Worm (Caenorhabditis elegans) whole organism, mixed stage, embryonic: ENCODE results near the gene Y5F2A.4.

Experiments used
- M03D4.4 ChIP-seq: sonication (generic microtip); optimal IDR thresholded peaks from 2 replicates; lab custom pipeline; 2017; ENCODE audit warnings: mild to moderate bottlenecking, missing genetic modification characterization, missing compliant biosample characterization
- bed-3 ChIP-seq: fragments of 200-800 bp; sonication (Bioruptor generic); optimal IDR thresholded peaks from 3 replicates; lab custom pipeline; 2018; ENCODE audit warnings: mild to moderate bottlenecking, missing genetic modification characterization, moderate library complexity, missing compliant biosample characterization
- blmp-1 ChIP-seq: fragments of 150-350 bp; optimal IDR thresholded peaks from 2 replicates; lab custom pipeline; 2014; ENCODE audit warnings: missing biosample characterization, missing genetic modification characterization
- ceh-43 ChIP-seq: fragments of 200-800 bp; sonication (Bioruptor generic); optimal IDR thresholded peaks from 2 replicates; lab custom pipeline; 2018; ENCODE audit warnings: mild to moderate bottlenecking, missing genetic modification characterization, moderate library complexity, missing compliant biosample characterization
- ceh-83 ChIP-seq: fragments of 200-800 bp; sonication (Bioruptor generic); optimal IDR thresholded peaks from 2 replicates; lab custom pipeline; 2018; ENCODE audit warnings: mild to moderate bottlenecking, missing genetic modification characterization, missing compliant biosample characterization
- ces-1 ChIP-seq: fragments of 150-350 bp; optimal IDR thresholded peaks from 2 replicates; lab custom pipeline; 2014; ENCODE audit warnings: missing biosample characterization, missing genetic modification reagents, missing genetic modification characterization
- cnd-1 ChIP-seq: fragments of 200-800 bp; sonication (Bioruptor generic); optimal IDR thresholded peaks from 2 replicates; lab custom pipeline; 2018; ENCODE audit warnings: mild to moderate bottlenecking, missing genetic modification characterization, missing compliant biosample characterization
- drap-1 ChIP-seq: fragments of 200-800 bp; sonication (Bioruptor generic); optimal IDR thresholded peaks from 3 replicates; lab custom pipeline; 2018; ENCODE audit warnings: mild to moderate bottlenecking, missing genetic modification characterization, missing compliant biosample characterization
- elt-1 ChIP-seq: sonication (generic microtip); optimal IDR thresholded peaks from 2 replicates; lab custom pipeline; 2017; ENCODE audit warnings: missing genetic modification characterization, mild to moderate bottlenecking, missing compliant biosample characterization, antibody characterized with exemption, moderate library complexity, borderline replicate concordance; ENCODE audit not compliant: insufficient read depth
- elt-3 ChIP-seq: fragments of 150-350 bp; optimal IDR thresholded peaks from 2 replicates; lab custom pipeline; 2014; ENCODE audit warnings: missing biosample characterization, missing genetic modification characterization
- flh-1 ChIP-seq: fragments of 200-800 bp; sonication (Bioruptor generic); optimal IDR thresholded peaks from 2 replicates; lab custom pipeline; 2018; ENCODE audit warnings: mild to moderate bottlenecking, missing genetic modification characterization, moderate library complexity, missing compliant biosample characterization
- ham-2 ChIP-seq: fragments of 200-800 bp; sonication (Bioruptor generic); optimal IDR thresholded peaks from 2 replicates; lab custom pipeline; 2018; ENCODE audit warnings: mild to moderate bottlenecking, missing genetic modification characterization, missing compliant biosample characterization
- hlh-1 ChIP-seq: fragments of 150-350 bp; optimal IDR thresholded peaks from 2 replicates; lab custom pipeline; 2014; ENCODE audit warnings: missing biosample characterization, missing genetic modification reagents, missing genetic modification characterization
- lin-13 ChIP-seq: fragments of 150-350 bp; optimal IDR thresholded peaks from 2 replicates; lab custom pipeline; 2014; ENCODE audit warnings: missing biosample characterization, missing genetic modification characterization
- lin-32 ChIP-seq: fragments of 200-800 bp; sonication (Bioruptor generic); optimal IDR thresholded peaks from 2 replicates; lab custom pipeline; 2018; ENCODE audit warnings: mild to moderate bottlenecking, missing genetic modification characterization, missing compliant biosample characterization
- mab-5 ChIP-seq: fragments of 150-350 bp; optimal IDR thresholded peaks from 2 replicates; lab custom pipeline; 2014; ENCODE audit warnings: missing biosample characterization, missing genetic modification characterization
- mep-1 ChIP-seq: fragments of 150-350 bp; optimal IDR thresholded peaks from 2 replicates; lab custom pipeline; 2017; ENCODE audit warnings: missing biosample characterization, missing genetic modification reagents, missing genetic modification characterization, inconsistent platforms
- mls-2 ChIP-seq: sonication (generic microtip); optimal IDR thresholded peaks from 2 replicates; lab custom pipeline; 2016; ENCODE audit warnings: mild to moderate bottlenecking, missing genetic modification characterization, moderate library complexity, missing compliant biosample characterization
- nhr-12 ChIP-seq: fragments of 150-350 bp; optimal IDR thresholded peaks from 2 replicates; lab custom pipeline; 2014; ENCODE audit warnings: missing biosample characterization, missing genetic modification characterization
- nhr-237 ChIP-seq: fragments of 150-350 bp; optimal IDR thresholded peaks from 2 replicates; lab custom pipeline; 2014; ENCODE audit warnings: missing biosample characterization, missing genetic modification characterization
- nhr-28 ChIP-seq: fragments of 150-350 bp; optimal IDR thresholded peaks from 2 replicates; lab custom pipeline; 2014; ENCODE audit warnings: missing biosample characterization, missing genetic modification characterization
- nhr-76 ChIP-seq: sonication (generic microtip); optimal IDR thresholded peaks from 2 replicates; lab custom pipeline; 2017; ENCODE audit warnings: missing biosample characterization, missing genetic modification characterization
- sem-2 ChIP-seq: fragments of 200-800 bp; sonication (Bioruptor generic); optimal IDR thresholded peaks from 2 replicates; lab custom pipeline; 2018; ENCODE audit warnings: mild to moderate bottlenecking, missing genetic modification characterization, missing compliant biosample characterization
- snpc-4 ChIP-seq: fragments of 150-350 bp; optimal IDR thresholded peaks from 2 replicates; lab custom pipeline; 2014; ENCODE audit warnings: missing biosample characterization, missing genetic modification characterization
- tbx-8 ChIP-seq: fragments of 200-800 bp; sonication (Bioruptor generic); optimal IDR thresholded peaks from 2 replicates; lab custom pipeline; 2018; ENCODE audit warnings: mild to moderate bottlenecking, missing genetic modification characterization, moderate library complexity, missing compliant biosample characterization
- unc-120 ChIP-seq: sonication (generic microtip); optimal IDR thresholded peaks from 2 replicates; lab custom pipeline; 2017; ENCODE audit warnings: missing genetic modification characterization, missing compliant biosample characterization; ENCODE audit not compliant: poor library complexity, severe bottlenecking
- unc-62 ChIP-seq: fragments of 150-350 bp; optimal IDR thresholded peaks from 2 replicates; lab custom pipeline; 2014; ENCODE audit warnings: missing biosample characterization, missing genetic modification reagents, missing genetic modification characterization
- ztf-11 ChIP-seq: fragments of 150-350 bp; optimal IDR thresholded peaks from 2 replicates; lab custom pipeline; 2014; ENCODE audit warnings: missing biosample characterization, missing genetic modification characterization

The Y5F2A.4 gene

DNA sequence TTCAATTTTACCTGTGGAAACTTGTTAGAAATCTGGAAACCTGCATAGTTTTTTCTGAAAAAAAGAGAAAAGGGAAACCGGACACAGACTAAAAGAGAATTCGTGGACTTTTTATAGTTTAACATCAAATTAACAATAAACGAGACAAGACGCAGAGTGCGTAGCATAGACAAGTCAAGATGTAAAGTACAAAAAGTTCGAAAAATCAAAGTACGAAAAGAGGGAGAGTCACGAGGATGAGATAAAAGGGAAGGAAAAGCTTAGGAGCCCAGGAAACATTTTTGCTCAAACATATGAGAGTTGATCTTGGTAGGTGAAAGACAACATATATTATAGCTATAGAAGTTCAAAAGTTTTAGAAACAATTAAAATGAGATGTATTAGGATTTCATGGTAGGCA is 19.4 kb upstream of the Y5F2A.4 start, which contains the start of gene M7.12:
M7.12 (minus strand) TSS at position 188 of the 400 bp plus-strand sequence.
- TF ChIP-seq snpc-4 (tag; lab: Kevin White, UChicago) (no peak), ces-1 (GFP tag; lab: Kevin White, UChicago) (no peak), drap-1 (GFP tag; lab: Kevin White, UChicago) (no peak), unc-120 (tag; lab: Kevin White, UChicago) (no peak), nhr-28 (tag; lab: Kevin White, UChicago) (no peak), bed-3 (GFP tag; lab: Kevin White, UChicago) (no peak), blmp-1 (tag; lab: Kevin White, UChicago) (no peak)

DNA sequence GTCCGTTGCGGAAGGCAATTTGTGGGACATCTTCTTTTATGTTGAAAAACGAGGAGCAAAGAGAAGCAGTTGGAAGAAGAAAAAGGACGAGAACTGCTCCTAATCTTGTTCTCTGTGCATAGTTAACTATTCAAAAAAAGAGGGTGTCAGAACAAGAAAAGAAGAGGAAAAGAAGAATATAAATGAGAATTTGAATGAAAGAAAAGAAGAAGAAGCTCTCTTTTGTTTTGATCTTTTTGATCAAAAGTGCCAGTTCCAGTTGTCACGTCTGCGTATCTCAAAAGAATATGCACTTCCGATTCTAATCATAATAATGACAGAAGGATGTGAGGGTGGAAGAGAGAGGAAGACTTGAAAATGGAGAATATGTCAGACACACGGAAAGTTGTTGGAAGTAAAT is 16.6 kb upstream of the Y5F2A.4 start, which contains the start of gene M7.8:
M7.8 (minus strand) TSS at position 112 of the 400 bp plus-strand sequence.
- peak; percentile 53 for TF ChIP-seq ces-1 (GFP tag; lab: Kevin White, UChicago)
- no peak for TF ChIP-seq elt-3 (tag; lab: Kevin White, UChicago)
- no peak for TF ChIP-seq lin-32
- peak; percentile 32 for TF ChIP-seq unc-62 (GFP tag; lab: Kevin White, UChicago)
- TF ChIP-seq, all 35 proteins: peak for 2

DNA sequence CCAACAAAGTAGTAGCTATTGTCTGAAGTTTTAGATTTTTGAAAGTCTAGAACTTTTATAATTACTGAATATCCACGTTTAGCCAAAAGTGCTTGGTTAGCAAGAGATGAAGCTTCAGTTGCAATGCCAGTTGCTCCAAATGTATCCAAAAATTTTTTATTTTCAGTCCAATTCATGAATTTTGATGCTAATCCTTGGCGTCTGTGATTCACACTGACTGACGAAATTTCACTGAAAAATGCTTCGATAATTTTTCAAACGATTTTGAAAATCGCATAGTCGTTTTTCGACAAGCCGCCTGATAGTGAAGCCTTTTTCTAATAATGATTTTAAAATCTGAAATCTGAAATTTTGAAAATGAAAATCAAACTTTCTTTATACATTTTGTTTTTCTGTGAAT is 15.7 kb upstream of the Y5F2A.4 start:
- TF ChIP-seq nhr-12 (tag; lab: Kevin White, UChicago): no peak
- no peak for TF ChIP-seq blmp-1 (tag; lab: Kevin White, UChicago)
- TF ChIP-seq ham-2 (GFP tag; lab: Kevin White, UChicago): no peak
- TF ChIP-seq ztf-11: no peak
- TF ChIP-seq elt-3 (tag; lab: Kevin White, UChicago): no peak
- no peak for TF ChIP-seq bed-3 (GFP tag; lab: Kevin White, UChicago)
- TF ChIP-seq unc-62 (GFP tag; lab: Kevin White, UChicago): no peak
- no peak for TF ChIP-seq nhr-237 (tag; lab: Kevin White, UChicago)
- TF ChIP-seq M03D4.4 (tag; lab: Kevin White, UChicago): no peak
- no peak for TF ChIP-seq mab-5
- no peak for TF ChIP-seq mep-1
- TF ChIP-seq elt-1 (tag; lab: Kevin White, UChicago): no peak
- TF ChIP-seq snpc-4 (tag; lab: Kevin White, UChicago): no peak
- no peak for TF ChIP-seq mls-2 (tag; lab: Kevin White, UChicago)

DNA sequence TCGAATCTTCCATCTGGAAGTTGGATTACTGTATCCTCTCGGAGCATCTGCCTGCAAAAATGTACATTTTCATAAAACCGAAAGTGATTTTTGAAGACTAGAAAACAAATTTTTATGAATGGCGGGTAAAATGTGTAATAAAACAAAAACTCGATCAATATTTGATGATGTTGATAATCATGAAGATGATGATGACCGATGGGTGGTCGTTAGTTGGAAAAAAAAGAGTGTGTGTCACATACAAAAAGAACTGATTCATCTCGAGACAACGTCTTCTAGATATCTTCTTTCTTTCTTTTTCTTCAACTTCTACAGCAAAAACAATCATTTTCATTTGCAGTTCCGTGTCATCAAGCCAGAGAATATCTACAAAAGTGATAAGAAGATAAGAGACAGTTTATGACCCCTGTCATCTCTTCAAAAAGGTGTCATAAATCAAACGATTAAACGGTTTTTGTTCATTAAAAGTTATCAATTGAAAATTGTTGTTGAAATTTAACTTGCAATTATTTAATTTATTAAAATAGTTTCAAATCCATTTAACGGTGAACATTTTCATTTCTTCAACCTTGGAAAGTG is 14.2 kb upstream of the Y5F2A.4 start, which contains the start of gene bcc-1:
bcc-1 (minus strand) TSS at position 51 of the 579 bp plus-strand sequence.
- TF ChIP-seq ceh-83 (GFP tag; lab: Kevin White, UChicago) (no peak), ceh-43 (no peak), nhr-28 (tag; lab: Kevin White, UChicago) (no peak), unc-120 (tag; lab: Kevin White, UChicago) (no peak), sem-2 (no peak), hlh-1 (no peak), cnd-1 (tag; lab: Kevin White, UChicago) (no peak), nhr-76 (tag; lab: Kevin White, UChicago) (no peak)
- TF ChIP-seq, all 35 proteins: peak for 0

DNA sequence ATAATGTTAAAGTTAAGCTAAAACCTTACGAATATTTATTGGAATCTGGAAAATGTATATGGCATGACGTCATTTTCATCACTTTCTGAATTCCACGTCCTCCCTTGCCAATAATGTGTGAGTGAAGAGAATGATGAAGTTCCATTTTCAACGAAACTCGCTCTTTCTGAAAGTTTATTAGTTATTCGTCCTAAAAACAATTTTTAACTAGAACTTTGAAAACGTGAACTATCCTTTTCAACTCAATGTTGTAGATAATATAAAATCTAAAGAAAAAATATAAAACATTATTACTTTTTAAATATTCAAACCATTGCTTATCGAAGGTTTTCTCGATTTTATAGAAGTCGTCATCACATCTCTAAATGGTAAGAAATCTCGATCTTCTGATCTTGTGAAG is 11.1 kb upstream of the Y5F2A.4 start, which contains the start of gene M7.7:
M7.7 (plus strand) TSS at position 301 of the 400 bp plus-strand sequence.
- TF ChIP-seq tbx-8 (GFP tag; lab: Kevin White, UChicago): no peak
- no peak for TF ChIP-seq flh-1 (GFP tag; lab: Kevin White, UChicago)
- TF ChIP-seq mls-2 (tag; lab: Kevin White, UChicago): no peak
- TF ChIP-seq lin-13 (tag; lab: Kevin White, UChicago): no peak
- TF ChIP-seq drap-1 (GFP tag; lab: Kevin White, UChicago): no peak
- TF ChIP-seq M03D4.4 (tag; lab: Kevin White, UChicago): no peak
- TF ChIP-seq elt-1 (tag; lab: Kevin White, UChicago): no peak
- no peak for TF ChIP-seq ces-1 (GFP tag; lab: Kevin White, UChicago)
- no peak for TF ChIP-seq sem-2
- no peak for TF ChIP-seq nhr-12 (tag; lab: Kevin White, UChicago)
- no peak for TF ChIP-seq hlh-1
